Fruit fly (Drosophila melanogaster) whole organism, wandering third instar larva: ENCODE results near the gene CG10347.

Experiments used
- Abd-B ChIP-seq: fragments of >200 bp; optimal IDR thresholded peaks from 2 replicates; lab custom pipeline; 2017; ENCODE audit warnings: missing biosample characterization, missing genetic modification characterization
- CG32264 ChIP-seq: fragments of 200-800 bp; sonication (Bioruptor generic); optimal IDR thresholded peaks from 2 replicates; lab custom pipeline; 2016; ENCODE audit warnings: missing biosample characterization, missing genetic modification characterization
- CG9705 ChIP-seq: fragments of 200-800 bp; sonication (Bioruptor generic); optimal IDR thresholded peaks from 2 replicates; lab custom pipeline; 2018; ENCODE audit warnings: missing biosample characterization, mild to moderate bottlenecking, missing genetic modification characterization
- CrebA ChIP-seq: fragments of 200-800 bp; sonication (Bioruptor generic); optimal IDR thresholded peaks from 2 replicates; lab custom pipeline; 2016; ENCODE audit warnings: missing biosample characterization, mild to moderate bottlenecking, missing genetic modification characterization, borderline replicate concordance
- Dfd ChIP-seq: fragments of >200 bp; optimal IDR thresholded peaks from 2 replicates; lab custom pipeline; 2017; ENCODE audit warnings: missing biosample characterization, missing genetic modification characterization
- Dif ChIP-seq: fragments of 200-275, 200-300 bp; sonication (Bioruptor generic); optimal IDR thresholded peaks from 2 replicates; lab custom pipeline; 2018; ENCODE audit warnings: missing biosample characterization, missing genetic modification characterization; ENCODE audit not compliant: partially characterized antibody
- GATAd ChIP-seq: sonication (Bioruptor generic); optimal IDR thresholded peaks from 2 replicates; lab custom pipeline; 2016; ENCODE audit warnings: missing biosample characterization, missing genetic modification characterization
- HLH106 ChIP-seq: fragments of 200-800 bp; optimal IDR thresholded peaks from 3 replicates; lab custom pipeline; 2019; ENCODE audit warnings: missing biosample characterization, mild to moderate bottlenecking, missing genetic modification characterization, moderate library complexity
- Hnf4 ChIP-seq: fragments of 200-800 bp; sonication (Bioruptor generic); optimal IDR thresholded peaks from 2 replicates; lab custom pipeline; 2016; ENCODE audit warnings: missing biosample characterization, mild to moderate bottlenecking, missing genetic modification characterization
- Hr78 ChIP-seq: fragments of >200 bp; optimal IDR thresholded peaks from 2 replicates; lab custom pipeline; 2017; ENCODE audit warnings: missing biosample characterization, missing genetic modification characterization
- Hr83 ChIP-seq: fragments of 200-300 bp; sonication (Bioruptor generic); optimal IDR thresholded peaks from 2 replicates; lab custom pipeline; 2016; ENCODE audit warnings: missing biosample characterization, mild to moderate bottlenecking, missing genetic modification characterization, moderate library complexity; ENCODE audit not compliant: poor library complexity, severe bottlenecking
- Jra ChIP-seq: sonication (Bioruptor generic); optimal IDR thresholded peaks from 2 replicates; lab custom pipeline; 2016; ENCODE audit warnings: missing biosample characterization, missing genetic modification characterization
- Mio ChIP-seq: sonication (Bioruptor generic); optimal IDR thresholded peaks from 2 replicates; lab custom pipeline; 2016; ENCODE audit warnings: missing biosample characterization, missing genetic modification characterization
- Myc ChIP-seq: fragments of >200 bp; optimal IDR thresholded peaks from 2 replicates; lab custom pipeline; 2017
- N ChIP-seq: fragments of >200 bp; optimal IDR thresholded peaks from 2 replicates; lab custom pipeline; 2018; ENCODE audit warnings: missing biosample characterization, missing external identifiers, missing genetic modification characterization
- OdsH ChIP-seq: fragments of 200-800 bp; sonication (Bioruptor generic); optimal IDR thresholded peaks from 2 replicates; lab custom pipeline; 2016; ENCODE audit warnings: missing biosample characterization, mild to moderate bottlenecking, missing genetic modification characterization
- Rel ChIP-seq, 2 experiments: fragments of 200-800 bp; sonication (Bioruptor generic) in 1 of 2; optimal IDR thresholded peaks; 2 replicates in 1 of 2; 3 replicates in 1 of 2; lab custom pipeline; 2016 to 2019; ENCODE audit warnings: mild to moderate bottlenecking in 2 of 2, missing biosample characterization in 2 of 2, missing genetic modification characterization in 2 of 2, moderate library complexity in 1 of 2
- Sp1 ChIP-seq: fragments of 200-800 bp; sonication (Bioruptor generic); optimal IDR thresholded peaks from 3 replicates; lab custom pipeline; 2019; ENCODE audit warnings: missing biosample characterization, mild to moderate bottlenecking, missing genetic modification characterization, moderate library complexity
- Vsx2 ChIP-seq: fragments of 200-300, 225-300 bp; sonication (Bioruptor generic); optimal IDR thresholded peaks from 2 replicates; lab custom pipeline; 2018; ENCODE audit warnings: missing biosample characterization, missing genetic modification characterization; ENCODE audit not compliant: partially characterized antibody
- br ChIP-seq: fragments of 200-800 bp; sonication (Bioruptor generic); optimal IDR thresholded peaks from 2 replicates; lab custom pipeline; 2016; ENCODE audit warnings: missing biosample characterization, missing genetic modification characterization
- brk ChIP-seq: fragments of 200-800 bp; sonication (Bioruptor generic); optimal IDR thresholded peaks from 2 replicates; lab custom pipeline; 2016; ENCODE audit warnings: missing biosample characterization, mild to moderate bottlenecking, missing genetic modification characterization
- dl ChIP-seq, 2 experiments: fragments of 175-275, 200-275 bp in 1 of 2; fragments of 200-275 bp in 1 of 2; sonication (Bioruptor generic); optimal IDR thresholded peaks; lab custom pipeline; 2018; ENCODE audit warnings: mild to moderate bottlenecking in 2 of 2, missing biosample characterization in 2 of 2, missing genetic modification characterization in 2 of 2, moderate library complexity in 2 of 2; ENCODE audit not compliant: partially characterized antibody in 2 of 2, insufficient read depth in 1 of 2
- dmrt93B ChIP-seq: fragments of 200-800 bp; sonication (Bioruptor generic); optimal IDR thresholded peaks from 2 replicates; lab custom pipeline; 2018; ENCODE audit warnings: missing biosample characterization, mild to moderate bottlenecking, missing genetic modification characterization
- dsf ChIP-seq: sonication (Bioruptor generic); optimal IDR thresholded peaks from 2 replicates; lab custom pipeline; 2016; ENCODE audit warnings: missing biosample characterization, missing genetic modification characterization, borderline replicate concordance
- ey ChIP-seq: fragments of 200-800 bp; sonication (Bioruptor generic); optimal IDR thresholded peaks from 2 replicates; lab custom pipeline; 2016; ENCODE audit warnings: missing biosample characterization, missing genetic modification characterization
- foxo ChIP-seq, 2 experiments: fragments of 200-800 bp; sonication (Bioruptor generic); optimal IDR thresholded peaks; 2 replicates in 1 of 2; 3 replicates in 1 of 2; lab custom pipeline; 2016 to 2017; ENCODE audit warnings: missing biosample characterization in 2 of 2, missing genetic modification characterization in 2 of 2
- fru ChIP-seq: fragments of 200-800 bp; sonication (Bioruptor generic); optimal IDR thresholded peaks from 3 replicates; lab custom pipeline; 2016; ENCODE audit warnings: missing biosample characterization, mild to moderate bottlenecking, missing genetic modification characterization
- h ChIP-seq: fragments of 200-800 bp; sonication (Bioruptor generic); optimal IDR thresholded peaks from 3 replicates; lab custom pipeline; 2016; ENCODE audit warnings: missing biosample characterization, mild to moderate bottlenecking, missing genetic modification characterization
- jim ChIP-seq: fragments of 175-275, 200-325 bp; sonication (Bioruptor generic); optimal IDR thresholded peaks from 2 replicates; lab custom pipeline; 2016; ENCODE audit warnings: missing biosample characterization, mild to moderate bottlenecking, missing genetic modification characterization
- lola ChIP-seq: fragments of >200 bp; optimal IDR thresholded peaks from 2 replicates; lab custom pipeline; 2017; ENCODE audit warnings: missing biosample characterization, missing genetic modification characterization
- pan ChIP-seq: fragments of >200 bp; optimal IDR thresholded peaks from 2 replicates; lab custom pipeline; 2017
- psq ChIP-seq: fragments of 200-800 bp; sonication (Bioruptor generic); optimal IDR thresholded peaks from 3 replicates; lab custom pipeline; 2017; ENCODE audit warnings: missing biosample characterization, mild to moderate bottlenecking, missing genetic modification characterization, moderate library complexity
- rgr ChIP-seq: fragments of 200-800 bp; sonication (Bioruptor generic); optimal IDR thresholded peaks from 3 replicates; lab custom pipeline; 2016; ENCODE audit warnings: missing biosample characterization, mild to moderate bottlenecking, missing genetic modification characterization
- sage ChIP-seq: fragments of 200-800 bp; sonication (Bioruptor generic); optimal IDR thresholded peaks from 2 replicates; lab custom pipeline; 2016; ENCODE audit warnings: missing biosample characterization, mild to moderate bottlenecking, missing genetic modification characterization
- sv ChIP-seq: fragments of 200-800 bp; sonication (Bioruptor generic); optimal IDR thresholded peaks from 3 replicates; lab custom pipeline; 2016; ENCODE audit warnings: missing biosample characterization, missing genetic modification characterization
- tai ChIP-seq: sonication (Bioruptor generic); optimal IDR thresholded peaks from 2 replicates; lab custom pipeline; 2016; ENCODE audit warnings: missing biosample characterization, missing genetic modification characterization
- usp ChIP-seq: fragments of >200 bp; optimal IDR thresholded peaks from 2 replicates; lab custom pipeline; 2017; ENCODE audit warnings: missing biosample characterization, missing genetic modification characterization
- woc ChIP-seq: sonication (Bioruptor generic); optimal IDR thresholded peaks from 2 replicates; lab custom pipeline; 2016; ENCODE audit warnings: missing biosample characterization, mild to moderate bottlenecking, missing genetic modification characterization

The CG10347 gene

dm6 chrX:11856867-11857266 is 2.1 kb upstream of the CG10347 start:
- TF ChIP-seq psq (GFP tag; lab: Kevin White, UChicago) (no peak), Sp1 (GFP tag; lab: Kevin White, UChicago) (no peak), foxo (GFP tag; optimal IDR thresholded peaks at IDR 0.05; lab: Kevin White, UChicago) (no peak), pan (lab: Kevin White, UChicago) (no peak), usp (GFP tag; lab: Kevin White, UChicago) (no peak), CG32264 (GFP tag; lab: Kevin White, UChicago) (no peak), Hr78 (GFP tag; lab: Kevin White, UChicago) (no peak), Hr83 (GFP tag; lab: Kevin White, UChicago) (no peak), ey (no peak), Hnf4 (no peak), Dfd (GFP tag; lab: Kevin White, UChicago) (no peak), brk (GFP tag; lab: Kevin White, UChicago) (no peak), dsf (GFP tag; lab: Kevin White, UChicago) (no peak), br (GFP tag; lab: Kevin White, UChicago) (no peak), Abd-B (no peak), Vsx2 (GFP tag; lab: Kevin White, UChicago) (no peak), rgr (GFP tag; lab: Kevin White, UChicago) (no peak), dmrt93B (GFP tag; lab: Kevin White, UChicago) (no peak), N (no peak)

- TF ChIP-seq Rel (GFP tag; optimal IDR thresholded peaks at IDR 0.05; lab: Kevin White, UChicago): no peak
- TF ChIP-seq Rel (tag; optimal IDR thresholded peaks at IDR 0.05; lab: Kevin White, UChicago): peak; percentile 86
- no peak for TF ChIP-seq CG32264 (GFP tag; lab: Kevin White, UChicago)
Observed at dm6 chrX:11855950-11856349, 1.2 kb upstream of the CG10347 start.

dm6 chrX:11852310-11852709 is 2.4 kb downstream of the CG10347 start, which contains the start of gene p24-1:
Gene p24-1, minus strand, starts transcription at chrX:11852530.
- TF ChIP-seq dl (GFP tag; optimal IDR thresholded peaks at IDR 0.05; lab: Kevin White, UChicago; ENCODE audit: insufficient read depth in 1 of 2, partially characterized antibody in 2 of 2) (no peak), CG32264 (GFP tag; lab: Kevin White, UChicago) (peak; percentile 25), jim (GFP tag; lab: Kevin White, UChicago) (no peak), Vsx2 (GFP tag; lab: Kevin White, UChicago) (no peak), Myc (peak; percentile 21), pan (lab: Kevin White, UChicago) (no peak), CrebA (no peak), sage (no peak), N (no peak), Sp1 (GFP tag; lab: Kevin White, UChicago) (peak; percentile 33), fru (GFP tag; lab: Kevin White, UChicago) (peak; percentile 36), Abd-B (no peak), Jra (peak; percentile 55), rgr (GFP tag; lab: Kevin White, UChicago) (peak; percentile 75), Dfd (GFP tag; lab: Kevin White, UChicago) (no peak), br (GFP tag; lab: Kevin White, UChicago) (peak; percentile 53), tai (GFP tag; lab: Kevin White, UChicago) (no peak), HLH106 (tag; lab: Kevin White, UChicago) (peak; percentile 36), dmrt93B (GFP tag; lab: Kevin White, UChicago) (peak; percentile 29), Rel (GFP tag; optimal IDR thresholded peaks at IDR 0.05; lab: Kevin White, UChicago) (no peak), Rel (tag; optimal IDR thresholded peaks at IDR 0.05; lab: Kevin White, UChicago) (peak; percentile 54), GATAd (GFP tag; lab: Kevin White, UChicago) (no peak), CG9705 (no peak), Mio (no peak), ey (peak; percentile 41), usp (GFP tag; lab: Kevin White, UChicago) (no peak), psq (GFP tag; lab: Kevin White, UChicago) (peak; percentile 50), lola (GFP tag; lab: Kevin White, UChicago) (no peak), sv (GFP tag; lab: Kevin White, UChicago) (peak; percentile 24), brk (GFP tag; lab: Kevin White, UChicago) (no peak), dsf (GFP tag; lab: Kevin White, UChicago) (no peak), Hr78 (GFP tag; lab: Kevin White, UChicago) (no peak), h (GFP tag; lab: Kevin White, UChicago) (peak; percentile 73), Hr83 (GFP tag; lab: Kevin White, UChicago) (peak; percentile 91), Dif (GFP tag; lab: Kevin White, UChicago) (no peak), foxo (GFP tag; optimal IDR thresholded peaks at IDR 0.05; lab: Kevin White, UChicago) (peak in 1 of 2 experiments; percentile 69), OdsH (GFP tag; lab: Kevin White, UChicago) (peak; percentile 34), Hnf4 (peak; percentile 86), woc (GFP tag; lab: Kevin White, UChicago) (no peak)
